Worm (Caenorhabditis elegans) whole organism, L3 larva: ENCODE results near the gene Y39A1A.27.

Experiments
- ZK546.5 ChIP-seq: sonication (generic microtip); optimal IDR thresholded peaks from 2 replicates; lab custom pipeline; 2017; ENCODE audit warnings: missing biosample characterization, missing genetic modification characterization
- aly-2 ChIP-seq: fragments of 150-350 bp; optimal IDR thresholded peaks from 2 replicates; lab custom pipeline; 2014; ENCODE audit warnings: missing biosample characterization, missing genetic modification characterization
- ama-1 ChIP-seq: fragments of 150-350 bp; optimal IDR thresholded peaks from 2 replicates; lab custom pipeline; 2018
- ceh-16 ChIP-seq: sonication (generic microtip); optimal IDR thresholded peaks from 2 replicates; lab custom pipeline; 2017; ENCODE audit warnings: missing biosample characterization, missing genetic modification characterization
- ceh-28 ChIP-seq: fragments of 150-350 bp; optimal IDR thresholded peaks from 2 replicates; lab custom pipeline; 2014; ENCODE audit warnings: missing biosample characterization, missing genetic modification reagents, missing genetic modification characterization
- daf-12 ChIP-seq: fragments of 150-350 bp; optimal IDR thresholded peaks from 2 replicates; lab custom pipeline; 2014; ENCODE audit warnings: missing biosample characterization, missing genetic modification reagents, missing genetic modification characterization
- egl-27 ChIP-seq: sonication (generic microtip); optimal IDR thresholded peaks from 4 replicates; lab custom pipeline; 2017; ENCODE audit warnings: missing biosample characterization, missing genetic modification reagents, missing genetic modification characterization
- egl-5 ChIP-seq: fragments of 150-350 bp; optimal IDR thresholded peaks from 2 replicates; lab custom pipeline; 2017; ENCODE audit warnings: missing biosample characterization, missing genetic modification reagents, missing genetic modification characterization, inconsistent platforms
- elt-1 ChIP-seq: fragments of 150-350 bp; optimal IDR thresholded peaks from 2 replicates; lab custom pipeline; 2014; ENCODE audit warnings: missing biosample characterization, missing genetic modification characterization
- elt-2 ChIP-seq: sonication (generic microtip); optimal IDR thresholded peaks from 2 replicates; lab custom pipeline; 2016; ENCODE audit warnings: missing genetic modification reagents, mild to moderate bottlenecking, missing genetic modification characterization, missing compliant biosample characterization
- elt-3 ChIP-seq, 3 experiments: fragments of 150-350 bp in 1 of 3; sonication (generic microtip) in 2 of 3; optimal IDR thresholded peaks; 2 replicates in 2 of 3; 4 replicates in 1 of 3; lab custom pipeline; 2014 to 2017; ENCODE audit warnings: missing biosample characterization in 3 of 3, missing genetic modification characterization in 3 of 3
- fkh-10 ChIP-seq: sonication (generic microtip); optimal IDR thresholded peaks from 2 replicates; lab custom pipeline; 2017; ENCODE audit warnings: missing biosample characterization, missing genetic modification reagents, missing genetic modification characterization
- fkh-2 ChIP-seq: fragments of 150-350 bp; optimal IDR thresholded peaks from 2 replicates; lab custom pipeline; 2014; ENCODE audit warnings: missing biosample characterization, missing genetic modification reagents, missing genetic modification characterization
- fos-1 ChIP-seq: fragments of 150-350 bp; optimal IDR thresholded peaks from 2 replicates; lab custom pipeline; 2014; ENCODE audit warnings: missing biosample characterization, missing genetic modification characterization
- hmg-11 ChIP-seq: sonication (generic microtip); optimal IDR thresholded peaks from 2 replicates; lab custom pipeline; 2016; ENCODE audit warnings: missing genetic modification characterization, missing compliant biosample characterization
- jun-1 ChIP-seq: fragments of 150-350 bp; optimal IDR thresholded peaks from 2 replicates; lab custom pipeline; 2014; ENCODE audit warnings: missing biosample characterization, missing genetic modification reagents, missing genetic modification characterization
- lin-15B ChIP-seq: fragments of 150-350 bp; optimal IDR thresholded peaks from 2 replicates; lab custom pipeline; 2014; ENCODE audit warnings: missing biosample characterization, missing genetic modification characterization
- lin-39 ChIP-seq: fragments of 150-350 bp; optimal IDR thresholded peaks from 2 replicates; lab custom pipeline; 2018; ENCODE audit warnings: missing biosample characterization, missing genetic modification reagents, missing genetic modification characterization
- lsy-12 ChIP-seq: sonication (generic microtip); optimal IDR thresholded peaks from 2 replicates; lab custom pipeline; 2016; ENCODE audit warnings: mild to moderate bottlenecking, missing genetic modification characterization, missing compliant biosample characterization
- mdl-1 ChIP-seq: fragments of 150-350 bp; optimal IDR thresholded peaks from 2 replicates; lab custom pipeline; 2014; ENCODE audit warnings: missing biosample characterization, missing genetic modification characterization
- mml-1 ChIP-seq: fragments of 150-350 bp; sonication (generic microtip); optimal IDR thresholded peaks from 3 replicates; lab custom pipeline; 2014; ENCODE audit warnings: missing biosample characterization, missing genetic modification characterization
- nfya-1 ChIP-seq: sonication (generic microtip); optimal IDR thresholded peaks from 2 replicates; lab custom pipeline; 2017; ENCODE audit warnings: missing genetic modification characterization, mild to moderate bottlenecking, missing compliant biosample characterization, antibody characterized with exemption, moderate library complexity; ENCODE audit not compliant: insufficient read depth
- nhr-11 ChIP-seq: fragments of 150-350 bp; optimal IDR thresholded peaks from 2 replicates; lab custom pipeline; 2014; ENCODE audit warnings: missing biosample characterization, missing genetic modification characterization
- nhr-12 ChIP-seq: fragments of 150-350 bp; optimal IDR thresholded peaks from 2 replicates; lab custom pipeline; 2014; ENCODE audit warnings: missing biosample characterization, missing genetic modification characterization
- nhr-23 ChIP-seq: fragments of 150-350 bp; optimal IDR thresholded peaks from 2 replicates; lab custom pipeline; 2014; ENCODE audit warnings: missing biosample characterization, missing genetic modification reagents, missing genetic modification characterization
- nhr-237 ChIP-seq: fragments of 150-350 bp; optimal IDR thresholded peaks from 2 replicates; lab custom pipeline; 2014; ENCODE audit warnings: missing biosample characterization, missing genetic modification characterization
- nhr-25 ChIP-seq: sonication (generic microtip); optimal IDR thresholded peaks from 2 replicates; lab custom pipeline; 2017; ENCODE audit warnings: missing biosample characterization, missing genetic modification characterization
- nhr-28 ChIP-seq: fragments of 150-350 bp; optimal IDR thresholded peaks from 2 replicates; lab custom pipeline; 2014; ENCODE audit warnings: missing biosample characterization, missing genetic modification characterization
- nhr-43 ChIP-seq: sonication (generic microtip); optimal IDR thresholded peaks from 2 replicates; lab custom pipeline; 2016; ENCODE audit warnings: mild to moderate bottlenecking, missing genetic modification characterization, missing compliant biosample characterization; ENCODE audit not compliant: poor library complexity, severe bottlenecking
- nhr-67 ChIP-seq: fragments of 150-350 bp; optimal IDR thresholded peaks from 2 replicates; lab custom pipeline; 2014; ENCODE audit warnings: missing biosample characterization, missing genetic modification characterization
- nhr-76 ChIP-seq: fragments of 150-350 bp; sonication (generic microtip); optimal IDR thresholded peaks from 5 replicates; lab custom pipeline; 2014; ENCODE audit warnings: missing biosample characterization, missing genetic modification characterization
- pha-4 ChIP-seq: fragments of 150-350 bp; optimal IDR thresholded peaks from 2 replicates; lab custom pipeline; 2014; ENCODE audit warnings: missing biosample characterization, missing genetic modification reagents, missing genetic modification characterization
- pqm-1 ChIP-seq: fragments of 150-350 bp; optimal IDR thresholded peaks from 2 replicates; lab custom pipeline; 2017; ENCODE audit warnings: missing biosample characterization, missing genetic modification characterization, inconsistent platforms
- sea-2 ChIP-seq: fragments of 150-350 bp; sonication (generic microtip); optimal IDR thresholded peaks from 4 replicates; lab custom pipeline; 2014; ENCODE audit warnings: missing biosample characterization, missing genetic modification reagents, missing genetic modification characterization
- skn-1 ChIP-seq: fragments of 150-350 bp; optimal IDR thresholded peaks from 2 replicates; lab custom pipeline; 2014; ENCODE audit warnings: missing biosample characterization, missing genetic modification characterization
- snpc-4 ChIP-seq: fragments of 150-350 bp; optimal IDR thresholded peaks from 2 replicates; lab custom pipeline; 2014; ENCODE audit warnings: missing biosample characterization, missing genetic modification characterization
- unc-62 ChIP-seq: fragments of 150-350 bp; sonication (generic microtip); optimal IDR thresholded peaks from 4 replicates; lab custom pipeline; 2014; ENCODE audit warnings: missing biosample characterization, missing genetic modification reagents, missing genetic modification characterization

Gene Y39A1A.27

ce11 chrIII:10638339-10639021 lies at the start of gene Y39A1A.27:
Y39A1A.27 (plus strand) TSS chrIII:10638971.
- no peak for TF ChIP-seq elt-2 (tag; lab: Kevin White, UChicago)

- TF ChIP-seq fkh-2 (tag; lab: Kevin White, UChicago), result no peak
- TF ChIP-seq nhr-12 (tag; lab: Kevin White, UChicago), result no peak
- no peak for TF ChIP-seq mdl-1 (tag; lab: Kevin White, UChicago)
- TF ChIP-seq, all 47 proteins: peak for 0
Observed at ce11 chrIII:10592074-10592473, 46.7 kb upstream of the Y39A1A.27 start.

- TF ChIP-seq elt-1 (tag; lab: Kevin White, UChicago) (no peak), nhr-237 (tag; lab: Kevin White, UChicago) (no peak), egl-27 (tag; lab: Kevin White, UChicago) (no peak), fkh-10 (GFP tag; lab: Kevin White, UChicago) (no peak)
Observed at ce11 chrIII:10592729-10593128, 46.0 kb upstream of the Y39A1A.27 start, which contains the start of gene Y45F3A.8. Y45F3A.8 (minus strand) TSS chrIII:10592829.

ce11 chrIII:10595066-10595465 lies 43.7 kb upstream of the Y39A1A.27 start, which contains the start of gene Y45F3A.9:
Y45F3A.9 (minus strand) TSS chrIII:10595166.
- TF ChIP-seq unc-62 (GFP tag; lab: Kevin White, UChicago) (no peak), ceh-28 (no peak), elt-3 (tag; optimal IDR thresholded peaks at IDR 0.05; lab: Kevin White, UChicago) (no peak), ZK546.5 (no peak), ceh-16 (tag; lab: Kevin White, UChicago) (no peak), nhr-67 (tag; lab: Kevin White, UChicago) (no peak), jun-1 (tag; lab: Kevin White, UChicago) (no peak), elt-2 (tag; lab: Kevin White, UChicago) (no peak), nhr-11 (tag; lab: Kevin White, UChicago) (no peak), skn-1 (tag; lab: Kevin White, UChicago) (no peak), nhr-28 (tag; lab: Kevin White, UChicago) (no peak), mml-1 (tag; lab: Kevin White, UChicago) (no peak), sea-2 (GFP tag; lab: Kevin White, UChicago) (no peak), aly-2 (tag; lab: Kevin White, UChicago) (no peak), nhr-237 (tag; lab: Kevin White, UChicago) (no peak), egl-5 (tag; lab: Kevin White, UChicago) (no peak)

DNA sequence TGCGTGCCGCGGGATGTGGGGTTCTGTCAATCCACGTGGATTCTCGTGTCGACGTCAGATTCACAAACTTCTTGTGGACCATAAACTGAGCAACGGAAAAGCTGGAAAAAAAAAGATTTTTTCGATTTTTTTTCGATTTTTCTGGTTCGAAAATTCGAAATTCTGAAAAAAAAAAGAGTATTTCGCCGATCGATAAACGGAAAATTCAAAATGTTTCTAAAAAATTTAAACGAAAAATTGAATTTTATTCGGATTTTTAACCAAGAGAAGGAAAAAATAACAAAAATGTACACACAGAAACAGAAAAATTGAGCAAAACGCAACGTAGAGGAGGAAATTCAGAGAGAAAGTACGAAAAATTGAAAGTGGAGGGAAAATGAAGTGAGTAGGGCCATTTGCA lies 42.4 kb upstream of the Y39A1A.27 start, which contains the start of gene Y39A1A.3:
Y39A1A.3 (minus strand) TSS at position 101 of the 400 bp plus-strand sequence.
- TF ChIP-seq ama-1 (lab: Kevin White, UChicago), result peak; percentile 32
- no peak for TF ChIP-seq mml-1 (tag; lab: Kevin White, UChicago)
- TF ChIP-seq nhr-76 (tag; lab: Kevin White, UChicago), result no peak
- TF ChIP-seq lsy-12, result no peak
- TF ChIP-seq nhr-43, result no peak
- TF ChIP-seq, all 47 proteins: peak for 1

DNA sequence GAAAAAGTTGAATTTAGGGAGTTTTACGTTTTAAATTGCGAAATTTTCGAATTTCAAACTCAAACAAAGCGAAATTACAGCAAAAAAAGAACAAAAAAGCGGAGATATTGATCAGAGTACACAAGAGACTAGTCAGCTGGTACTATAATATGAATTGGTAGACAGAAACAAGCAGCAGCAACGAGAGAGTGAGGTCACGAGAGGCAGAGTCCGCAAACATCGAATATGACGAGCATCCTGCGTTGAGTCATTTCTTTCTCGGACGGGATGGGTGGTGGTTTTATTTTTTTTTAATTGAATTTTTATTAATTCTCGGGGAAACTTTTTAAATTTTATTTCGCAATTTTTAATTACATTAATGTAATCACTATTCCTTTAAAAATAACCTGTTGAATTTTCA lies 39.1 kb upstream of the Y39A1A.27 start:
- peak; percentile 53 for TF ChIP-seq jun-1 (tag; lab: Kevin White, UChicago)
- TF ChIP-seq daf-12 (tag; lab: Kevin White, UChicago), result no peak
- peak; percentile 24 for TF ChIP-seq fos-1
- no peak for TF ChIP-seq ZK546.5
- peak; percentile 72 for TF ChIP-seq nhr-23 (tag; lab: Kevin White, UChicago)
- TF ChIP-seq nhr-43, result peak; percentile 43
- TF ChIP-seq nhr-76 (tag; lab: Kevin White, UChicago), result no peak
- peak; percentile 67 for TF ChIP-seq sea-2 (GFP tag; lab: Kevin White, UChicago)
- no peak for TF ChIP-seq nhr-28 (tag; lab: Kevin White, UChicago)
- TF ChIP-seq ceh-16 (tag; lab: Kevin White, UChicago), result no peak
- TF ChIP-seq elt-2 (tag; lab: Kevin White, UChicago), result peak; percentile 39
- TF ChIP-seq ceh-28, result peak; percentile 38
- peak; percentile 77 for TF ChIP-seq nfya-1 (tag; lab: Kevin White, UChicago)
- peak; percentile 93 for TF ChIP-seq pha-4 (tag; lab: Kevin White, UChicago)
- TF ChIP-seq hmg-11 (tag; lab: Kevin White, UChicago), result peak; percentile 69
- no peak for TF ChIP-seq fkh-10 (GFP tag; lab: Kevin White, UChicago)
- peak; percentile 71 for TF ChIP-seq snpc-4
- peak; percentile 36 for TF ChIP-seq ama-1 (lab: Kevin White, UChicago)
- peak; percentile 61 for TF ChIP-seq lin-39 (tag; lab: Kevin White, UChicago)
- TF ChIP-seq lin-15B (tag; lab: Kevin White, UChicago), result peak; percentile 78
- no peak for TF ChIP-seq aly-2 (tag; lab: Kevin White, UChicago)
- TF ChIP-seq pqm-1, result peak; percentile 11
- no peak for TF ChIP-seq elt-3 (tag; optimal IDR thresholded peaks at IDR 0.05; lab: Kevin White, UChicago)
- peak; percentile 64 for TF ChIP-seq nhr-25 (tag; lab: Kevin White, UChicago)
- no peak for TF ChIP-seq nhr-11 (tag; lab: Kevin White, UChicago)
- no peak for TF ChIP-seq nhr-237 (tag; lab: Kevin White, UChicago)
